Fruit fly (Drosophila melanogaster) whole organism, embryonic: ENCODE measurements around the gene slp1.

Experiments used
- Asciz ChIP-seq: fragments of 200-800 bp; sonication (Bioruptor generic); optimal IDR thresholded peaks from 2 replicates; lab custom pipeline; 2017; ENCODE audit warnings: missing biosample characterization, mild to moderate bottlenecking, missing genetic modification characterization, missing genetic modification reagents
- Blimp-1 ChIP-seq: fragments of 200-800 bp; sonication (Bioruptor generic); optimal IDR thresholded peaks from 3 replicates; lab custom pipeline; 2018; ENCODE audit warnings: missing biosample characterization, missing genetic modification characterization, mild to moderate bottlenecking, moderate library complexity, missing genetic modification reagents
- Bteb2 ChIP-seq: fragments of 200-800 bp; sonication (Bioruptor generic); optimal IDR thresholded peaks from 2 replicates; lab custom pipeline; 2016; ENCODE audit warnings: missing biosample characterization, missing genetic modification characterization
- CG11504 ChIP-seq: fragments of 200-800 bp; sonication (Bioruptor generic); optimal IDR thresholded peaks from 3 replicates; lab custom pipeline; 2019; ENCODE audit warnings: missing biosample characterization, mild to moderate bottlenecking, missing genetic modification characterization, moderate library complexity
- CG11695 ChIP-seq: fragments of 200-800 bp; sonication (Bioruptor generic); IDR thresholded peaks from 3 replicates; pipeline ENCODE4 v1.3.6; 2022; ENCODE audit warnings: missing biosample characterization, missing genetic modification characterization
- CG12071 ChIP-seq: fragments of 200-800 bp; sonication (Bioruptor generic); optimal IDR thresholded peaks from 3 replicates; lab custom pipeline; 2018; ENCODE audit warnings: missing biosample characterization, mild to moderate bottlenecking, missing genetic modification characterization
- CG13123 ChIP-seq: fragments of 200-800 bp; sonication (Bioruptor generic); optimal IDR thresholded peaks from 2 replicates; lab custom pipeline; 2016; ENCODE audit warnings: missing biosample characterization, missing genetic modification characterization
- CG1529 ChIP-seq: fragments of 200-800 bp; sonication (Bioruptor generic); optimal IDR thresholded peaks from 3 replicates; lab custom pipeline; 2018; ENCODE audit warnings: missing biosample characterization, missing genetic modification characterization
- CG18476 ChIP-seq: fragments of 200-800 bp; sonication (Bioruptor generic); optimal IDR thresholded peaks from 2 replicates; lab custom pipeline; 2016; ENCODE audit warnings: missing biosample characterization, mild to moderate bottlenecking, missing genetic modification characterization
- CG2202 ChIP-seq: fragments of 200-800 bp; sonication (Bioruptor generic); optimal IDR thresholded peaks from 2 replicates; lab custom pipeline; 2018; ENCODE audit warnings: missing biosample characterization, mild to moderate bottlenecking, missing genetic modification characterization
- CG30403 ChIP-seq: fragments of 200-800 bp; sonication (Bioruptor generic); optimal IDR thresholded peaks from 3 replicates; lab custom pipeline; 2016; ENCODE audit warnings: missing biosample characterization, missing genetic modification characterization
- CG31365 ChIP-seq: fragments of 200-800 bp; sonication (Bioruptor generic); optimal IDR thresholded peaks from 2 replicates; lab custom pipeline; 2018; ENCODE audit warnings: missing biosample characterization, mild to moderate bottlenecking, missing genetic modification characterization
- CG4404 ChIP-seq: fragments of 200-800 bp; sonication (Bioruptor generic); IDR thresholded peaks from 2 replicates; pipeline ENCODE4 v1.3.6; 2022; ENCODE audit warnings: missing biosample characterization, missing genetic modification characterization
- CG4617 ChIP-seq: fragments of 200-800 bp; sonication (Bioruptor generic); optimal IDR thresholded peaks from 3 replicates; lab custom pipeline; 2016; ENCODE audit warnings: missing biosample characterization, missing genetic modification characterization, borderline replicate concordance
- CG6654 ChIP-seq: fragments of 200-800 bp; sonication (Bioruptor generic); optimal IDR thresholded peaks from 2 replicates; lab custom pipeline; 2017; ENCODE audit warnings: missing biosample characterization, mild to moderate bottlenecking, missing genetic modification characterization
- CG6683 ChIP-seq: fragments of 200-800 bp; sonication (Bioruptor generic); optimal IDR thresholded peaks from 2 replicates; lab custom pipeline; 2017; ENCODE audit warnings: missing biosample characterization, mild to moderate bottlenecking, missing genetic modification characterization, missing genetic modification reagents
- CG7928 ChIP-seq: fragments of 200-800 bp; sonication (Bioruptor generic); optimal IDR thresholded peaks from 2 replicates; lab custom pipeline; 2017; ENCODE audit warnings: missing biosample characterization, mild to moderate bottlenecking, missing genetic modification characterization
- CG7987 ChIP-seq: fragments of 200-800 bp; sonication (Bioruptor generic); optimal IDR thresholded peaks from 2 replicates; lab custom pipeline; 2018; ENCODE audit warnings: missing biosample characterization, mild to moderate bottlenecking, missing genetic modification characterization, moderate library complexity
- CG8924 ChIP-seq: fragments of 200-800 bp; optimal IDR thresholded peaks from 3 replicates; lab custom pipeline; 2019; ENCODE audit warnings: missing biosample characterization, mild to moderate bottlenecking, missing genetic modification characterization, moderate library complexity
- Dp ChIP-seq: fragments of 200-800 bp; sonication (Bioruptor generic); optimal IDR thresholded peaks from 2 replicates; lab custom pipeline; 2018; ENCODE audit warnings: missing biosample characterization, mild to moderate bottlenecking, missing genetic modification characterization, moderate library complexity
- E2f1 ChIP-seq: fragments of 200-800 bp; sonication (Bioruptor generic); IDR thresholded peaks from 2 replicates; pipeline ENCODE4 v1.3.6; 2022; ENCODE audit warnings: missing biosample characterization, missing genetic modification characterization
- Fer3 ChIP-seq: fragments of 200-800 bp; sonication (Bioruptor generic); optimal IDR thresholded peaks from 2 replicates; lab custom pipeline; 2018; ENCODE audit warnings: missing biosample characterization, mild to moderate bottlenecking, missing genetic modification characterization, moderate library complexity
- Kr ChIP-seq: fragments of 200-800 bp; sonication (Bioruptor generic); optimal IDR thresholded peaks from 2 replicates; lab custom pipeline; 2017; ENCODE audit warnings: missing biosample characterization, mild to moderate bottlenecking, missing genetic modification characterization
- NK7.1 ChIP-seq: fragments of 200-800 bp; sonication (Bioruptor generic); optimal IDR thresholded peaks from 3 replicates; lab custom pipeline; 2016; ENCODE audit warnings: missing biosample characterization, missing genetic modification characterization
- Nf-YA ChIP-seq: fragments of 200-800 bp; sonication (Bioruptor generic); IDR thresholded peaks from 2 replicates; pipeline ENCODE4 v1.3.6; 2022; ENCODE audit warnings: missing biosample characterization, missing genetic modification characterization
- abd-A ChIP-seq: fragments of 200-800 bp; sonication (Bioruptor generic); optimal IDR thresholded peaks from 3 replicates; lab custom pipeline; 2019; ENCODE audit warnings: missing biosample characterization, mild to moderate bottlenecking, missing genetic modification characterization, moderate library complexity
- ara ChIP-seq: fragments of 200-800 bp; sonication (Bioruptor generic); IDR thresholded peaks from 2 replicates; pipeline ENCODE4 v1.3.6; 2022; ENCODE audit warnings: missing biosample characterization, missing genetic modification characterization
- cad ChIP-seq: fragments of >200 bp; optimal IDR thresholded peaks from 2 replicates; lab custom pipeline; 2017; ENCODE audit warnings: missing biosample characterization, missing genetic modification characterization
- cas ChIP-seq: fragments of 200-800 bp; sonication (Bioruptor generic); IDR thresholded peaks from 2 replicates; pipeline ENCODE4 v1.3.6; 2022; ENCODE audit warnings: missing biosample characterization, missing genetic modification characterization
- chif ChIP-seq, 2 experiments: fragments of 200-800 bp; sonication (Bioruptor generic); optimal IDR thresholded peaks; 3 replicates each; lab custom pipeline; 2016; ENCODE audit warnings: missing biosample characterization in 2 of 2, missing genetic modification characterization in 2 of 2
- cwo ChIP-seq: fragments of 200-800 bp; sonication (Bioruptor generic); optimal IDR thresholded peaks from 3 replicates; lab custom pipeline; 2017; ENCODE audit warnings: missing biosample characterization, missing genetic modification characterization, mild to moderate bottlenecking, moderate library complexity, missing genetic modification reagents
- dan ChIP-seq: fragments of 200-800 bp; sonication (Bioruptor generic); IDR thresholded peaks from 2 replicates; pipeline ENCODE4 v1.3.6; 2022; ENCODE audit warnings: missing biosample characterization, missing genetic modification characterization
- dysf ChIP-seq: fragments of 200-800 bp; sonication (Bioruptor generic); IDR thresholded peaks from 3 replicates; pipeline ENCODE4 v1.3.6; 2022; ENCODE audit warnings: missing biosample characterization, missing genetic modification characterization
- en ChIP-seq: fragments of 200-800 bp; sonication (Bioruptor generic); optimal IDR thresholded peaks from 2 replicates; lab custom pipeline; 2016; ENCODE audit warnings: missing biosample characterization, missing genetic modification characterization
- esg ChIP-seq: fragments of 200-800 bp; sonication (Bioruptor generic); conservative IDR thresholded peaks from 2 replicates; pipeline ENCODE4 v1.3.6; 2022; ENCODE audit warnings: missing biosample characterization, missing genetic modification characterization
- gfzf ChIP-seq: fragments of 200-800 bp; sonication (Bioruptor generic); optimal IDR thresholded peaks from 2 replicates; lab custom pipeline; 2016; ENCODE audit warnings: missing biosample characterization, mild to moderate bottlenecking, missing genetic modification characterization, moderate library complexity
- gsb ChIP-seq: fragments of 200-800 bp; sonication (Bioruptor generic); IDR thresholded peaks from 2 replicates; pipeline ENCODE4 v1.3.6; 2022; ENCODE audit warnings: missing biosample characterization, missing genetic modification characterization
- hbn ChIP-seq: fragments of 200-800 bp; sonication (Bioruptor generic); IDR thresholded peaks from 2 replicates; pipeline ENCODE4 v1.3.6; 2022; ENCODE audit warnings: missing biosample characterization, missing genetic modification characterization; ENCODE audit not compliant: partially characterized antibody
- kay ChIP-seq: fragments of 200-800 bp; sonication (Bioruptor generic); optimal IDR thresholded peaks from 2 replicates; lab custom pipeline; 2016; ENCODE audit warnings: missing biosample characterization, missing genetic modification characterization
- knrl ChIP-seq: fragments of 200-800 bp; sonication (Bioruptor generic); IDR thresholded peaks from 3 replicates; pipeline ENCODE4 v1.3.6; 2022; ENCODE audit warnings: missing biosample characterization, missing genetic modification characterization; ENCODE audit not compliant: partially characterized antibody
- luna ChIP-seq: fragments of 200-800 bp; sonication (Bioruptor generic); optimal IDR thresholded peaks from 2 replicates; lab custom pipeline; 2016; ENCODE audit warnings: missing biosample characterization, missing genetic modification characterization
- repo ChIP-seq: fragments of 200-800 bp; sonication (Bioruptor generic); optimal IDR thresholded peaks from 2 replicates; lab custom pipeline; 2016; ENCODE audit warnings: missing biosample characterization, missing genetic modification characterization
- sc ChIP-seq, 3 experiments: fragments of >200 bp in 2 of 3; fragments of 200-800 bp in 1 of 3; sonication (Bioruptor generic) in 1 of 3; optimal IDR thresholded peaks; 2 replicates in 2 of 3; 3 replicates in 1 of 3; lab custom pipeline; 2017; ENCODE audit warnings: mild to moderate bottlenecking in 1 of 3, missing biosample characterization in 1 of 3, missing genetic modification characterization in 1 of 3, missing genetic modification reagents in 1 of 3
- slbo ChIP-seq: fragments of 200-800 bp; sonication (Bioruptor generic); IDR thresholded peaks from 2 replicates; pipeline ENCODE4 v1.3.6; 2022; ENCODE audit warnings: missing biosample characterization, missing genetic modification characterization
- so ChIP-seq: fragments of 200-800 bp; sonication (Bioruptor generic); IDR thresholded peaks from 3 replicates; pipeline ENCODE4 v1.3.6; 2022; ENCODE audit warnings: missing biosample characterization, missing genetic modification characterization
- stc ChIP-seq: fragments of 200-800 bp; sonication (Bioruptor generic); IDR thresholded peaks from 2 replicates; pipeline ENCODE4 v1.3.6; 2022; ENCODE audit warnings: missing biosample characterization, missing genetic modification characterization
- stwl ChIP-seq: fragments of 200-800 bp; sonication (Bioruptor generic); optimal IDR thresholded peaks from 3 replicates; lab custom pipeline; 2018; ENCODE audit warnings: missing biosample characterization, mild to moderate bottlenecking, missing genetic modification characterization, moderate library complexity
- tx ChIP-seq: fragments of 200-800 bp; sonication (Bioruptor generic); optimal IDR thresholded peaks from 2 replicates; lab custom pipeline; 2016; ENCODE audit warnings: missing biosample characterization, missing genetic modification characterization
- vvl ChIP-seq: fragments of 200-800 bp; sonication (Bioruptor generic); IDR thresholded peaks from 2 replicates; pipeline ENCODE4 v1.3.6; 2022; ENCODE audit warnings: missing biosample characterization, missing genetic modification characterization

The slp1 gene

dm6 chr2L:3825413-3825812 lies at the start of gene slp1 (continued):
- TF ChIP-seq CG11504 (tag; lab: Kevin White, UChicago) (no peak), CG4617 (no peak), NK7.1 (GFP tag; lab: Kevin White, UChicago) (no peak), stwl (tag; lab: Kevin White, UChicago) (no peak), en (GFP tag; lab: Kevin White, UChicago) (no peak), Nf-YA (GFP tag; lab: Robert Waterston, UW) (peak; percentile 54), CG13123 (GFP tag; lab: Kevin White, UChicago) (no peak), CG11695 (GFP tag; lab: Robert Waterston, UW) (no peak), Blimp-1 (GFP tag; lab: Kevin White, UChicago) (no peak), chif (GFP tag; optimal IDR thresholded peaks at IDR 0.05; lab: Kevin White, UChicago) (peak in 1 of 2 experiments; percentile 3)

- TF ChIP-seq CG6654 (GFP tag; lab: Kevin White, UChicago) (no peak), CG6683 (no peak), Kr (GFP tag; lab: Kevin White, UChicago) (no peak), knrl (no peak), gsb (GFP tag; lab: Robert Waterston, UW) (no peak), CG18476 (GFP tag; lab: Kevin White, UChicago) (peak; percentile 25), ara (peak; percentile 31; the same call in 1 of the 2 replicates), dysf (GFP tag; lab: Robert Waterston, UW) (peak; percentile 32; the same call in 1 of the 3 replicates), Fer3 (no peak), sc (optimal IDR thresholded peaks at IDR 0.05; lab: Kevin White, UChicago) (no peak), sc (GFP tag; optimal IDR thresholded peaks at IDR 0.05; lab: Kevin White, UChicago) (peak; percentile 40), dan (GFP tag; lab: Robert Waterston, UW) (no peak), tx (GFP tag; lab: Kevin White, UChicago) (no peak), cad (GFP tag; lab: Kevin White, UChicago) (no peak), luna (GFP tag; lab: Kevin White, UChicago) (no peak), kay (no peak), vvl (GFP tag; lab: Robert Waterston, UW) (peak; percentile 6; the same call in 1 of the 2 replicates), slbo (GFP tag; lab: Robert Waterston, UW) (0 out of 2 replicates have a peak, but pooled peaks have one; percentile 30), cwo (GFP tag; lab: Kevin White, UChicago) (no peak), CG7987 (GFP tag; lab: Kevin White, UChicago) (no peak), so (GFP tag; lab: Robert Waterston, UW) (no peak), Dp (GFP tag; lab: Kevin White, UChicago) (no peak), CG12071 (no peak), abd-A (no peak), hbn (GFP tag; lab: Robert Waterston, UW) (no peak), Bteb2 (no peak), esg (GFP tag; lab: Robert Waterston, UW) (no peak), CG31365 (tag; lab: Kevin White, UChicago) (no peak), repo (no peak), CG4404 (GFP tag; lab: Robert Waterston, UW) (peak; percentile 82), CG8924 (peak; percentile 41), CG30403 (peak; percentile 33), stc (GFP tag; lab: Robert Waterston, UW) (peak; percentile 41; the same call in 1 of the 2 replicates), E2f1 (GFP tag; lab: Robert Waterston, UW) (peak; percentile 7; the same call in 1 of the 2 replicates), CG7928 (GFP tag; lab: Kevin White, UChicago) (no peak), gfzf (GFP tag; lab: Kevin White, UChicago) (no peak), CG2202 (tag; lab: Kevin White, UChicago) (peak; percentile 2), cas (no peak), Asciz (peak; percentile 21), CG1529 (GFP tag; lab: Kevin White, UChicago) (no peak)
Observed at dm6 chr2L:3775767-3776351, 49.6 kb upstream of the slp1 start.
